Worm (Caenorhabditis elegans) whole organism, early embryonic: ENCODE measurements around the gene unc-82.

ENCODE experiments used
- F13C5.2 ChIP-seq: sonication (generic microtip); optimal IDR thresholded peaks from 2 replicates; lab custom pipeline; 2017; ENCODE audit warnings: mild to moderate bottlenecking, missing genetic modification characterization, inconsistent platforms, missing compliant biosample characterization
- hnd-1 ChIP-seq: sonication (generic microtip); optimal IDR thresholded peaks from 2 replicates; lab custom pipeline; 2016; ENCODE audit warnings: missing genetic modification characterization, missing compliant biosample characterization
- tbx-11 ChIP-seq: fragments of 200-800 bp; sonication (Bioruptor generic); IDR thresholded peaks from 2 replicates; pipeline ENCODE4 v1.3.6; 2022; ENCODE audit warnings: missing genetic modification characterization, missing compliant biosample characterization

- TF ChIP-seq tbx-11 (GFP tag; lab: Robert Waterston, UW) (no peak), hnd-1 (tag; lab: Kevin White, UChicago) (no peak), F13C5.2 (tag; lab: Kevin White, UChicago) (no peak)
Measured at ce11 chrIV:7467170-7467569, 42.9 kb downstream of the unc-82 start.
